Fruit fly (Drosophila melanogaster): ENCODE data around the gene CG15385.

Gene CG15385

dm6 chr2L:2193357-2193780 is 19.0 kb downstream of the CG15385 start (continued):
- no peak for TF ChIP-seq Aef1 (GFP tag; IDR thresholded peaks at IDR 0.05)
- TF ChIP-seq CG15479 (GFP tag; optimal IDR thresholded peaks at IDR 0.05): no peak
- TF ChIP-seq ac (GFP tag; optimal IDR thresholded peaks at IDR 0.05): no peak
- no peak for TF ChIP-seq usp (GFP tag; optimal IDR thresholded peaks at IDR 0.05)
- TF ChIP-seq hbn (GFP tag; IDR thresholded peaks at IDR 0.05; ENCODE audit: partially characterized antibody): no peak
- TF ChIP-seq ttk (GFP tag; IDR thresholded peaks at IDR 0.05): no peak
- TF ChIP-seq onecut (GFP tag; IDR thresholded peaks at IDR 0.05): peak; percentile 53
- TF ChIP-seq croc (GFP tag; conservative IDR thresholded peaks at IDR 0.05): no peak
- TF ChIP-seq shn (GFP tag; optimal IDR thresholded peaks at IDR 0.05): peak; percentile 24
- TF ChIP-seq bbx (GFP tag; IDR thresholded peaks at IDR 0.05; ENCODE audit: partially characterized antibody): no peak
- TF ChIP-seq CG4707 (GFP tag; optimal IDR thresholded peaks at IDR 0.05): no peak
- no peak for TF ChIP-seq org-1 (GFP tag; optimal IDR thresholded peaks at IDR 0.05)
- TF ChIP-seq CG8478 (optimal IDR thresholded peaks at IDR 0.05): peak; percentile 90
- TF ChIP-seq CrebB (tag; optimal IDR thresholded peaks at IDR 0.05): peak; percentile 81
- no peak for TF ChIP-seq CG9876 (GFP tag; optimal IDR thresholded peaks at IDR 0.05)
- TF ChIP-seq tll (GFP tag; optimal IDR thresholded peaks at IDR 0.05): no peak
- TF ChIP-seq CG12299 (tag; optimal IDR thresholded peaks at IDR 0.05): peak; percentile 22
- TF ChIP-seq vfl (GFP tag; optimal IDR thresholded peaks at IDR 0.05): peak; percentile 26
- peak; percentile 59 for TF ChIP-seq gro (GFP tag; optimal IDR thresholded peaks at IDR 0.05)
- no peak for TF ChIP-seq hth (optimal IDR thresholded peaks at IDR 0.05)
- TF ChIP-seq tap (tag; optimal IDR thresholded peaks at IDR 0.05): no peak
- TF ChIP-seq MESR4 (GFP tag; optimal IDR thresholded peaks at IDR 0.05): peak; percentile 6
- peak; percentile 59 for TF ChIP-seq schlank (tag; optimal IDR thresholded peaks at IDR 0.05)
- TF ChIP-seq Hr51 (GFP tag; optimal IDR thresholded peaks at IDR 0.05): peak in 1 of 2 experiments; percentile 45
- peak; percentile 92 for TF ChIP-seq CG13894 (tag; optimal IDR thresholded peaks at IDR 0.05)
- peak; percentile 73 for TF ChIP-seq CG6254 (GFP tag; optimal IDR thresholded peaks at IDR 0.05)
- no peak for TF ChIP-seq fd3F (GFP tag; optimal IDR thresholded peaks at IDR 0.05)
- TF ChIP-seq Fer1 (GFP tag; optimal IDR thresholded peaks at IDR 0.05): peak; percentile 75
- no peak for TF ChIP-seq chif (GFP tag; optimal IDR thresholded peaks at IDR 0.05)
- TF ChIP-seq ab (GFP tag; optimal IDR thresholded peaks at IDR 0.05): no peak
- no peak for TF ChIP-seq crc (GFP tag; optimal IDR thresholded peaks at IDR 0.05)
- peak; percentile 51 for TF ChIP-seq nmo (GFP tag; optimal IDR thresholded peaks at IDR 0.05)
- TF ChIP-seq CG33557 (GFP tag; optimal IDR thresholded peaks at IDR 0.05): no peak
- TF ChIP-seq slp2 (GFP tag; optimal IDR thresholded peaks at IDR 0.05): no peak
- no peak for TF ChIP-seq CG10366 (GFP tag; IDR thresholded peaks at IDR 0.05)
- TF ChIP-seq vnd (GFP tag; IDR thresholded peaks at IDR 0.05; ENCODE audit: partially characterized antibody): no peak
- TF ChIP-seq CG4360 (GFP tag; IDR thresholded peaks at IDR 0.05): no peak
- TF ChIP-seq ase (GFP tag; IDR thresholded peaks at IDR 0.05): no peak
- TF ChIP-seq B-H1 (GFP tag; IDR thresholded peaks at IDR 0.05): no peak
- no peak for TF ChIP-seq CG10654 (GFP tag; optimal IDR thresholded peaks at IDR 0.05)
- peak; percentile 26 for TF ChIP-seq CG18262 (tag; optimal IDR thresholded peaks at IDR 0.05)
- peak; percentile 37 for TF ChIP-seq scrt (GFP tag; optimal IDR thresholded peaks at IDR 0.05)
- no peak for TF ChIP-seq sob (GFP tag; IDR thresholded peaks at IDR 0.05)
- TF ChIP-seq grau (tag; optimal IDR thresholded peaks at IDR 0.05): peak; percentile 47
- no peak for TF ChIP-seq Oaz (GFP tag; IDR thresholded peaks at IDR 0.05)
- no peak for TF ChIP-seq CG17361 (GFP tag; IDR thresholded peaks at IDR 0.05)
